Fruit fly (Drosophila melanogaster): Measurements from ENCODE around the gene CG16719.

- TF ChIP-seq bab1 (GFP tag; optimal IDR thresholded peaks at IDR 0.05) (no peak), CG14711 (tag; optimal IDR thresholded peaks at IDR 0.05) (no peak), CG33017 (tag; optimal IDR thresholded peaks at IDR 0.05) (no peak), Mnt (GFP tag; optimal IDR thresholded peaks at IDR 0.05) (no peak), toe (GFP tag; optimal IDR thresholded peaks at IDR 0.05) (no peak), Hr96 (GFP tag; optimal IDR thresholded peaks at IDR 0.05) (no peak), cnc (optimal IDR thresholded peaks at IDR 0.05) (no peak), Clk (GFP tag; optimal IDR thresholded peaks at IDR 0.05) (no peak), CG7045 (GFP tag; optimal IDR thresholded peaks at IDR 0.05) (no peak), CG7101 (tag; optimal IDR thresholded peaks at IDR 0.05) (no peak), kay (GFP tag; ENCODE audit: borderline replicate concordance) (no peak), Crg-1 (GFP tag; optimal IDR thresholded peaks at IDR 0.05) (no peak), ovo (GFP tag; optimal IDR thresholded peaks at IDR 0.05) (no peak), tj (GFP tag; optimal IDR thresholded peaks at IDR 0.05) (no peak)
Observed at dm6 chr3L:9638971-9639370, 46.0 kb upstream of the CG16719 start, which contains the start of gene CG18179.
